Fruit fly (Drosophila melanogaster): ENCODE data around the gene trh.
A peak's percentile ranks its signal among the peaks of the same experiment; 100 is the strongest.

Gene trh

dm6 chr3L:350651-351228, 41.7 kb downstream of the trh start (continued):
- peak; percentile 66 for TF ChIP-seq Hmr (GFP tag; optimal IDR thresholded peaks at IDR 0.05)
- peak; percentile 88 for TF ChIP-seq CG11695 (GFP tag; IDR thresholded peaks at IDR 0.05)
- no peak for TF ChIP-seq ham (GFP tag; IDR thresholded peaks at IDR 0.05)
- TF ChIP-seq CG31441 (GFP tag; IDR thresholded peaks at IDR 0.05) = peak; percentile 87
- peak; percentile 79 for TF ChIP-seq Fer1 (GFP tag; optimal IDR thresholded peaks at IDR 0.05)
- TF ChIP-seq Side (GFP tag; optimal IDR thresholded peaks at IDR 0.05) = peak; percentile 51
- TF ChIP-seq HLH3B (GFP tag; IDR thresholded peaks at IDR 0.05) = peak; percentile 85
- TF ChIP-seq Ets97D (GFP tag; optimal IDR thresholded peaks at IDR 0.05) = peak; percentile 52
- TF ChIP-seq wek (GFP tag; optimal IDR thresholded peaks at IDR 0.05) = no peak
- TF ChIP-seq CG4424 (GFP tag; optimal IDR thresholded peaks at IDR 0.05) = peak; percentile 64
- peak; percentile 66 for TF ChIP-seq Oli (tag; optimal IDR thresholded peaks at IDR 0.05)
- TF ChIP-seq insv (GFP tag; optimal IDR thresholded peaks at IDR 0.05) = no peak
- TF ChIP-seq kay (GFP tag; optimal IDR thresholded peaks at IDR 0.05) = peak; percentile 76
- TF ChIP-seq CG11456 (GFP tag; IDR thresholded peaks at IDR 0.05) = peak; percentile 83
- TF ChIP-seq ERR (GFP tag; optimal IDR thresholded peaks at IDR 0.05) = peak; percentile 35
- TF ChIP-seq knrl (GFP tag; IDR thresholded peaks at IDR 0.05; ENCODE audit: partially characterized antibody) = no peak
- TF ChIP-seq CG7556 (GFP tag; optimal IDR thresholded peaks at IDR 0.05) = peak; percentile 69
- peak; percentile 58 for TF ChIP-seq Spps (tag; optimal IDR thresholded peaks at IDR 0.05)
- no peak for TF ChIP-seq CG6654 (GFP tag; optimal IDR thresholded peaks at IDR 0.05)
- no peak for TF ChIP-seq jing (GFP tag; optimal IDR thresholded peaks at IDR 0.05)
- peak; percentile 58 for TF ChIP-seq Dip3 (GFP tag; optimal IDR thresholded peaks at IDR 0.05)
- peak; percentile 84 for TF ChIP-seq Fer3 (tag; optimal IDR thresholded peaks at IDR 0.05)
- peak; percentile 82 for TF ChIP-seq Atf6 (GFP tag; IDR thresholded peaks at IDR 0.05)
- TF ChIP-seq exex (tag; optimal IDR thresholded peaks at IDR 0.05) = peak; percentile 88
- peak; percentile 58 for TF ChIP-seq D19B (GFP tag; optimal IDR thresholded peaks at IDR 0.05)
- TF ChIP-seq bcd (GFP tag; optimal IDR thresholded peaks at IDR 0.05) = peak; percentile 34
- peak; percentile 49 for TF ChIP-seq pho (GFP tag; optimal IDR thresholded peaks at IDR 0.05)
- TF ChIP-seq CG6791 (GFP tag; IDR thresholded peaks at IDR 0.05; ENCODE audit: partially characterized antibody) = no peak
- TF ChIP-seq Hr3 (GFP tag; optimal IDR thresholded peaks at IDR 0.05) = peak; percentile 49
- TF ChIP-seq sima (GFP tag; optimal IDR thresholded peaks at IDR 0.05) = peak; percentile 45
- TF ChIP-seq CG8388 (GFP tag; optimal IDR thresholded peaks at IDR 0.05) = peak; percentile 60
- peak; percentile 50 for TF ChIP-seq CG6254 (GFP tag; optimal IDR thresholded peaks at IDR 0.05)
- TF ChIP-seq row (GFP tag; IDR thresholded peaks at IDR 0.05) = peak; percentile 88
- peak; percentile 71 for TF ChIP-seq Meics (GFP tag; optimal IDR thresholded peaks at IDR 0.05)
- TF ChIP-seq CG4328 (GFP tag; optimal IDR thresholded peaks at IDR 0.05) = no peak
- no peak for TF ChIP-seq Optix (GFP tag; IDR thresholded peaks at IDR 0.05)
- peak; percentile 63; the same call in 1 of the 2 replicates for TF ChIP-seq MBD-R2 (GFP tag; IDR thresholded peaks at IDR 0.05)
- TF ChIP-seq gce (GFP tag; IDR thresholded peaks at IDR 0.05) = peak; percentile 60; the same call in 1 of the 3 replicates
- peak; percentile 72 for TF ChIP-seq CG4730 (GFP tag; IDR thresholded peaks at IDR 0.05)
- TF ChIP-seq CG12744 (GFP tag; optimal IDR thresholded peaks at IDR 0.05) = peak; percentile 20
- TF ChIP-seq slbo (GFP tag; IDR thresholded peaks at IDR 0.05) = peak; percentile 85
- TF ChIP-seq CG34224 (GFP tag; IDR thresholded peaks at IDR 0.05; ENCODE audit: partially characterized antibody) = no peak
- TF ChIP-seq ara (GFP tag; IDR thresholded peaks at IDR 0.05) = peak; percentile 70
- TF ChIP-seq pum (GFP tag; optimal IDR thresholded peaks at IDR 0.05) = no peak
- no peak for TF ChIP-seq ato (GFP tag; IDR thresholded peaks at IDR 0.05; ENCODE audit: partially characterized antibody)
- peak; percentile 86 for TF ChIP-seq dysf (GFP tag; IDR thresholded peaks at IDR 0.05)
- peak; percentile 82 for TF ChIP-seq fd96Cb (tag; optimal IDR thresholded peaks at IDR 0.05)
- TF ChIP-seq CG12071 (GFP tag; optimal IDR thresholded peaks at IDR 0.05) = no peak
- peak; percentile 75 for TF ChIP-seq CG30403 (GFP tag; optimal IDR thresholded peaks at IDR 0.05)
- TF ChIP-seq Hmx (GFP tag; optimal IDR thresholded peaks at IDR 0.05) = no peak
- no peak for TF ChIP-seq hth (optimal IDR thresholded peaks at IDR 0.05)
